Worm (Caenorhabditis elegans) whole organism, young adult: Measurements from ENCODE around the gene Y43F8B.29.

Experiments
- B0261.1 ChIP-seq: sonication (generic microtip); optimal IDR thresholded peaks from 2 replicates; lab custom pipeline; 2016; ENCODE audit warnings: mild to moderate bottlenecking, missing genetic modification characterization, moderate library complexity, missing compliant biosample characterization
- B0336.3 ChIP-seq: fragments of 200-800 bp; sonication (Bioruptor generic); IDR thresholded peaks from 2 replicates; pipeline ENCODE4 v1.3.6; 2022; ENCODE audit warnings: missing genetic modification characterization, missing compliant biosample characterization
- D2030.7 ChIP-seq: fragments of 200-800 bp; sonication (Bioruptor generic); IDR thresholded peaks from 2 replicates; pipeline ENCODE4 v1.3.6; 2022; ENCODE audit warnings: missing genetic modification reagents, missing genetic modification characterization, missing compliant biosample characterization
- F10E7.11 ChIP-seq: sonication (generic microtip); optimal IDR thresholded peaks from 2 replicates; lab custom pipeline; 2017; ENCODE audit warnings: mild to moderate bottlenecking, missing genetic modification characterization, moderate library complexity, missing compliant biosample characterization
- F23B12.7 ChIP-seq: sonication (generic microtip); optimal IDR thresholded peaks from 2 replicates; lab custom pipeline; 2017; ENCODE audit warnings: missing genetic modification characterization, mild to moderate bottlenecking, missing compliant biosample characterization, antibody characterized with exemption, moderate library complexity; ENCODE audit not compliant: insufficient read depth
- T07F8.4 ChIP-seq: sonication (generic microtip); optimal IDR thresholded peaks from 2 replicates; lab custom pipeline; 2016; ENCODE audit warnings: mild to moderate bottlenecking, missing genetic modification characterization, moderate library complexity, missing compliant biosample characterization
- Y95B8A.8 ChIP-seq: fragments of 200-800 bp; sonication (Bioruptor generic); IDR thresholded peaks from 2 replicates; pipeline ENCODE4 v1.3.6; 2022; ENCODE audit warnings: missing genetic modification reagents, missing genetic modification characterization, missing compliant biosample characterization
- ZK185.1 ChIP-seq: sonication (generic microtip); optimal IDR thresholded peaks from 2 replicates; lab custom pipeline; 2016; ENCODE audit warnings: mild to moderate bottlenecking, missing genetic modification characterization, missing compliant biosample characterization; ENCODE audit not compliant: poor library complexity, severe bottlenecking
- atf-7 ChIP-seq: sonication (generic microtip); optimal IDR thresholded peaks from 2 replicates; lab custom pipeline; 2017; ENCODE audit warnings: mild to moderate bottlenecking, missing genetic modification characterization, missing compliant biosample characterization
- athp-1 ChIP-seq: sonication (generic microtip); optimal IDR thresholded peaks from 2 replicates; lab custom pipeline; 2017; ENCODE audit warnings: mild to moderate bottlenecking, missing genetic modification characterization, missing compliant biosample characterization
- attf-3 ChIP-seq: fragments of 200-800 bp; sonication (Bioruptor generic); conservative IDR thresholded peaks from 2 replicates; pipeline ENCODE4 v1.3.6; 2022; ENCODE audit warnings: missing genetic modification reagents, missing genetic modification characterization, missing compliant biosample characterization
- cebp-1 ChIP-seq, 2 experiments: fragments of 200-800 bp in 1 of 2; sonication (Bioruptor generic) in 1 of 2; sonication (generic microtip) in 1 of 2; IDR thresholded peaks in 1 of 2; optimal IDR thresholded peaks in 1 of 2; 2 replicates each; pipeline versions ENCODE4 v1.3.6 to Lab custom; 2017 to 2022; ENCODE audit warnings: missing compliant biosample characterization in 2 of 2, missing genetic modification characterization in 2 of 2, mild to moderate bottlenecking in 1 of 2, missing genetic modification reagents in 1 of 2, moderate library complexity in 1 of 2
- dox-1 ChIP-seq: fragments of 200-800 bp; sonication (Bioruptor generic); IDR thresholded peaks from 2 replicates; pipeline ENCODE4 v1.3.6; 2022; ENCODE audit warnings: missing genetic modification reagents, missing genetic modification characterization, missing compliant biosample characterization
- egrh-3 ChIP-seq: fragments of 200-800 bp; sonication (Bioruptor generic); IDR thresholded peaks from 2 replicates; pipeline ENCODE4 v1.3.6; 2022; ENCODE audit warnings: missing genetic modification reagents, missing genetic modification characterization, missing compliant biosample characterization
- fkh-3 ChIP-seq: sonication (generic microtip); optimal IDR thresholded peaks from 2 replicates; lab custom pipeline; 2016; ENCODE audit warnings: mild to moderate bottlenecking, missing genetic modification characterization, missing compliant biosample characterization
- hlh-26 ChIP-seq: fragments of 200-800 bp; sonication (Bioruptor generic); conservative IDR thresholded peaks from 2 replicates; pipeline ENCODE4 v1.3.6; 2022; ENCODE audit warnings: missing genetic modification reagents, missing genetic modification characterization, missing compliant biosample characterization
- hsf-1 ChIP-seq: fragments of 200-800 bp; sonication (Bioruptor generic); IDR thresholded peaks from 2 replicates; pipeline ENCODE4 v1.3.6; 2022; ENCODE audit warnings: missing genetic modification reagents, missing genetic modification characterization, missing compliant biosample characterization
- let-607 ChIP-seq, 2 experiments: fragments of 200-800 bp in 1 of 2; sonication (Bioruptor generic) in 1 of 2; sonication (generic microtip) in 1 of 2; optimal IDR thresholded peaks; 2 replicates each; lab custom pipeline; 2016 to 2018; ENCODE audit warnings: mild to moderate bottlenecking in 2 of 2, missing compliant biosample characterization in 2 of 2, missing genetic modification characterization in 2 of 2, moderate library complexity in 2 of 2, missing genotype in 1 of 2
- lin-35 ChIP-seq, 3 experiments: fragments of 150-350 bp in 2 of 3; sonication (generic microtip) in 1 of 3; optimal IDR thresholded peaks; 2 replicates each; lab custom pipeline; 2014 to 2018; ENCODE audit warnings: missing biosample characterization in 3 of 3, missing genetic modification characterization in 3 of 3, missing genetic modification reagents in 3 of 3
- lir-1 ChIP-seq: fragments of 200-800 bp; sonication (Bioruptor generic); conservative IDR thresholded peaks from 2 replicates; pipeline ENCODE4 v1.3.6; 2022; ENCODE audit warnings: missing genetic modification reagents, missing genetic modification characterization, missing compliant biosample characterization
- madf-8 ChIP-seq: fragments of 200-800 bp; sonication (Bioruptor generic); conservative IDR thresholded peaks from 2 replicates; pipeline ENCODE4 v1.3.6; 2022; ENCODE audit warnings: missing genetic modification reagents, missing genetic modification characterization, missing compliant biosample characterization
- mxl-1 ChIP-seq: sonication (generic microtip); optimal IDR thresholded peaks from 2 replicates; lab custom pipeline; 2016; ENCODE audit warnings: missing genetic modification characterization, missing compliant biosample characterization
- nfyb-1 ChIP-seq: fragments of 200-800 bp; sonication (Bioruptor generic); IDR thresholded peaks from 2 replicates; pipeline ENCODE4 v1.3.6; 2022; ENCODE audit warnings: missing genetic modification reagents, missing genetic modification characterization, missing compliant biosample characterization
- nhr-120 ChIP-seq: fragments of 200-800 bp; sonication (Bioruptor generic); IDR thresholded peaks from 2 replicates; pipeline ENCODE4 v1.3.6; 2022; ENCODE audit warnings: missing genetic modification characterization, missing compliant biosample characterization
- nhr-80 ChIP-seq: sonication (generic microtip); optimal IDR thresholded peaks from 2 replicates; lab custom pipeline; 2016; ENCODE audit warnings: missing genetic modification characterization, missing compliant biosample characterization
- rcor-1 ChIP-seq: fragments of 200-800 bp; sonication (Bioruptor generic); IDR thresholded peaks from 2 replicates; pipeline ENCODE4 v1.3.6; 2022; ENCODE audit warnings: missing genetic modification reagents, missing genetic modification characterization, missing compliant biosample characterization
- sdz-38 ChIP-seq: sonication (generic microtip); optimal IDR thresholded peaks from 2 replicates; lab custom pipeline; 2016; ENCODE audit warnings: missing genotype, missing genetic modification characterization, missing compliant biosample characterization
- snpc-4 ChIP-seq, 5 experiments: fragments of 150-350 bp in 1 of 5; sonication (generic microtip) in 4 of 5; optimal IDR thresholded peaks; 2 replicates each; lab custom pipeline; 2014 to 2018; ENCODE audit warnings: missing genetic modification characterization in 5 of 5, missing biosample characterization in 3 of 5, antibody characterized with exemption in 2 of 5, mild to moderate bottlenecking in 2 of 5, missing compliant biosample characterization in 2 of 5, missing genotype in 2 of 5, moderate library complexity in 2 of 5, missing genetic modification reagents in 1 of 5
- somi-1 ChIP-seq: fragments of 200-800 bp; sonication (Bioruptor generic); optimal IDR thresholded peaks from 2 replicates; lab custom pipeline; 2018; ENCODE audit warnings: mild to moderate bottlenecking, missing genetic modification characterization, missing compliant biosample characterization
- tbx-9 ChIP-seq: sonication (generic microtip); optimal IDR thresholded peaks from 2 replicates; lab custom pipeline; 2016; ENCODE audit warnings: borderline replicate concordance, missing genetic modification characterization, inconsistent platforms, missing compliant biosample characterization
- unc-62 ChIP-seq: fragments of 150-350 bp; optimal IDR thresholded peaks from 2 replicates; lab custom pipeline; 2014; ENCODE audit warnings: missing biosample characterization, missing genetic modification reagents, missing genetic modification characterization
- ztf-25 ChIP-seq: fragments of 200-800 bp; sonication (Bioruptor generic); IDR thresholded peaks from 2 replicates; pipeline ENCODE4 v1.3.6; 2022; ENCODE audit warnings: missing genetic modification reagents, missing genetic modification characterization, missing compliant biosample characterization

Gene Y43F8B.29

ce11 chrV:19467574-19467973 lies 23.8 kb upstream of the Y43F8B.29 start, which contains the start of gene Y43F8B.23:
Gene Y43F8B.23 (minus strand): TSS chrV:19467648.
- TF ChIP-seq athp-1 (tag; lab: Kevin White, UChicago) (no peak), cebp-1 (GFP tag; IDR thresholded peaks at IDR 0.05; lab: Robert Waterston, UW) (peak; percentile 31; the same call in 1 of the 2 replicates), cebp-1 (tag; optimal IDR thresholded peaks at IDR 0.05; lab: Kevin White, UChicago) (peak; percentile 41), nhr-80 (tag; lab: Kevin White, UChicago) (peak; percentile 77)

DNA sequence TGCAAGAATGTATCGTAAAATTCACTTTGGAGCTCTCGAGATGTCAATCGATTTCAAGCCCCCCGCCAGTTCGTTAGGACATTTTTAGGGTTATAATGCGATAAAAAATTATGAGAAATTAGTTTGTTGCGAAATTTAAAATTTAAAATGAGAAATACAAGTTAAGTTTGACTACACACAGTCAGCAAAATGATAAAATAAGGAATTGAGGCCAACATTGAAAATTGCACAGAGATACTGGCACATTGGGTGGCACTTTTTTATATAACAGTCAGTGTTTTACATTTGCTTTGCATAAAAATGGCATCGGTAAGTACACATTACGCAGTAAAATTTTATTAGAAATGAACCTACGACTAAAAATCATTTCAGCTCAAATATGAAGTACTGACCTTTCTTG lies 23.3 kb upstream of the Y43F8B.29 start, which contains the start of gene Y43F8B.12:
Gene Y43F8B.12 (plus strand): TSS at position 301 of the 400 bp plus-strand sequence.
- no peak for TF ChIP-seq atf-7 (tag; lab: Kevin White, UChicago)
- TF ChIP-seq fkh-3 (tag; lab: Kevin White, UChicago) = no peak
- TF ChIP-seq lir-1 = no peak
- no peak for TF ChIP-seq D2030.7 (GFP tag; lab: Robert Waterston, UW)
- no peak for TF ChIP-seq nfyb-1 (GFP tag; lab: Robert Waterston, UW)
- no peak for TF ChIP-seq T07F8.4 (tag; lab: Kevin White, UChicago)
- no peak for TF ChIP-seq athp-1 (tag; lab: Kevin White, UChicago)
- TF ChIP-seq lin-35 (GFP tag; optimal IDR thresholded peaks at IDR 0.05; lab: Kevin White, UChicago) = no peak

- TF ChIP-seq unc-62 = no peak
- TF ChIP-seq sdz-38 (tag; lab: Kevin White, UChicago) = no peak
- no peak for TF ChIP-seq F23B12.7 (tag; lab: Kevin White, UChicago)
- TF ChIP-seq B0336.3 (GFP tag; lab: Robert Waterston, UW) = no peak
Observed at ce11 chrV:19470385-19470784, 21.0 kb upstream of the Y43F8B.29 start, which contains the start of gene Y43F8B.11. Gene Y43F8B.11 (plus strand): TSS chrV:19470685.

- TF ChIP-seq ztf-25 (GFP tag; lab: Robert Waterston, UW) (no peak), egrh-3 (GFP tag; lab: Robert Waterston, UW) (peak; percentile 16; the same call in 1 of the 2 replicates), F10E7.11 (no peak)
Observed at ce11 chrV:19473842-19474514, 17.4 kb upstream of the Y43F8B.29 start, which contains the start of gene Y43F8B.10. Gene Y43F8B.10 (plus strand): TSS chrV:19474464.

ce11 chrV:19477302-19477701 lies 14.1 kb upstream of the Y43F8B.29 start:
- TF ChIP-seq let-607 (tag; optimal IDR thresholded peaks at IDR 0.05; lab: Kevin White, UChicago) = no peak
- TF ChIP-seq snpc-4 (GFP tag; optimal IDR thresholded peaks at IDR 0.05; lab: Kevin White, UChicago) = no peak
- no peak for TF ChIP-seq snpc-4 (tag; optimal IDR thresholded peaks at IDR 0.05; lab: Kevin White, UChicago)
- no peak for TF ChIP-seq nhr-120 (GFP tag; lab: Robert Waterston, UW)
- no peak for TF ChIP-seq attf-3 (GFP tag; lab: Robert Waterston, UW)
- no peak for TF ChIP-seq hsf-1 (GFP tag; lab: Robert Waterston, UW)
- TF ChIP-seq somi-1 (GFP tag; lab: Kevin White, UChicago) = no peak
- TF ChIP-seq hlh-26 = no peak
- TF ChIP-seq mxl-1 = no peak
- no peak for TF ChIP-seq madf-8 (GFP tag; lab: Robert Waterston, UW)
- TF ChIP-seq B0261.1 (tag; lab: Kevin White, UChicago) = no peak
- no peak for TF ChIP-seq tbx-9 (tag; lab: Kevin White, UChicago)
- no peak for TF ChIP-seq unc-62
- no peak for TF ChIP-seq rcor-1 (GFP tag; lab: Robert Waterston, UW)
- TF ChIP-seq Y95B8A.8 (GFP tag; lab: Robert Waterston, UW) = no peak
- no peak for TF ChIP-seq dox-1 (GFP tag; lab: Robert Waterston, UW)
- TF ChIP-seq ZK185.1 (tag; lab: Kevin White, UChicago) = no peak
